Fruit fly (Drosophila melanogaster): ENCODE measurements around the gene CG31038.

The CG31038 gene

DNA sequence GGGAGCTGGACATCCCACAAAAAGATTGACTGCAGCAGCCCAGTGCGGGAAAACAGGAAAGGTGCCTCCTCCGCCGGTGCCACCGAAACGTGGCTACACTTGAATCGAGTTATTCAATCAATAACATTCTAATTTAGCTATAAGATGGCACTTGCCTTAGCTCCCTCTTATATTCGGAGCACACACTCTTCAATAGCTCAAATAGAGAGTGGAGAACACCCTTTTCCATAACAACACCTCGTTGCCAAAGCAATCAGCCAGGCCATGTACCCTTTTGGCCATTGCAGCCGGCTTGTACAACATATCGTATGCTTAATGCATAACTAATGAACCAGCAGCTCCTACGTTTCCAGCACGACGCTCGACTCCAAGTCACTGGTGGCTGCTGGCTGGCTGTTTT lies 39.1 kb upstream of the CG31038 start:
- TF ChIP-seq CG4496 (GFP tag; IDR thresholded peaks at IDR 0.05): peak; percentile 38; the same call in 1 of the 3 replicates
- TF ChIP-seq fd96Ca (GFP tag; IDR thresholded peaks at IDR 0.05): peak; percentile 60
- TF ChIP-seq CG8301 (tag; optimal IDR thresholded peaks at IDR 0.05): peak; percentile 30
- TF ChIP-seq CG32121 (GFP tag; IDR thresholded peaks at IDR 0.05): peak; percentile 46; the same call in 1 of the 2 replicates
- no peak for TF ChIP-seq CG8159 (tag; optimal IDR thresholded peaks at IDR 0.05)
- no peak for TF ChIP-seq CG34367 (tag; optimal IDR thresholded peaks at IDR 0.05)
- 0 out of 2 replicates have a peak, but pooled peaks have one; percentile 33 for TF ChIP-seq Ets98B (GFP tag; IDR thresholded peaks at IDR 0.05)
- TF ChIP-seq CG14655 (GFP tag; optimal IDR thresholded peaks at IDR 0.05): peak; percentile 49

DNA sequence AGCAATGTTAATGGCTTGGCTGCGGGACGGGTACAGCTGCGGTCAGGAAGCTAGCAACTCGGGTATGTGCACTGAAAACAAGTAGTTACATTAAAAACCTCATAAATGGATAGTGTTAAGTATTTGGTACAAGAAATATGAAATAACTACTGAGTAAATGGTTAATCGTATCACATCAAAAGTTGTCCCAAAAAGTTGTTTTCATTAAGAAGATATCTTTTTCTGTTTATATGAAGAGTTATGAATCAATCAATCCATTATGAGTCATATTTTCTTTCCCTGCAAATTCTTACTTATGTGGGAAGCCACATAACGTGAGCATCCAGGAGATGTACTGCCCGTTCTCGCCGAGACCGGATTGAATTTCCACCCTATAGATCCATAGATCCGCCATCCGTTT lies 38.1 kb upstream of the CG31038 start:
- TF ChIP-seq CG17806 (tag; optimal IDR thresholded peaks at IDR 0.05) (peak; percentile 22), Ets98B (GFP tag; IDR thresholded peaks at IDR 0.05) (no peak), CG32121 (GFP tag; IDR thresholded peaks at IDR 0.05) (no peak), D1 (tag; optimal IDR thresholded peaks at IDR 0.05) (no peak), Pif1B (GFP tag; optimal IDR thresholded peaks at IDR 0.05) (no peak), rn (GFP tag; IDR thresholded peaks at IDR 0.05) (no peak), CG8159 (tag; optimal IDR thresholded peaks at IDR 0.05) (peak; percentile 40), fd96Ca (GFP tag; IDR thresholded peaks at IDR 0.05) (no peak), Snoo (tag; optimal IDR thresholded peaks at IDR 0.05) (no peak), Pif1A (GFP tag; optimal IDR thresholded peaks at IDR 0.05) (peak; percentile 9), CG9948 (tag; optimal IDR thresholded peaks at IDR 0.05) (peak; percentile 31), CG13204 (GFP tag; optimal IDR thresholded peaks at IDR 0.05) (no peak), CG12605 (GFP tag; IDR thresholded peaks at IDR 0.05) (no peak), gl (tag; optimal IDR thresholded peaks at IDR 0.05) (peak; percentile 20), CG34367 (tag; optimal IDR thresholded peaks at IDR 0.05) (peak; percentile 25), CG8301 (tag; optimal IDR thresholded peaks at IDR 0.05) (peak; percentile 46), CG4496 (GFP tag; IDR thresholded peaks at IDR 0.05) (no peak), CG14655 (GFP tag; optimal IDR thresholded peaks at IDR 0.05) (peak; percentile 69), EcR (GFP tag; optimal IDR thresholded peaks at IDR 0.05) (no peak), CG10348 (GFP tag; IDR thresholded peaks at IDR 0.05) (no peak), CG15710 (tag; optimal IDR thresholded peaks at IDR 0.05) (peak; percentile 12)

DNA sequence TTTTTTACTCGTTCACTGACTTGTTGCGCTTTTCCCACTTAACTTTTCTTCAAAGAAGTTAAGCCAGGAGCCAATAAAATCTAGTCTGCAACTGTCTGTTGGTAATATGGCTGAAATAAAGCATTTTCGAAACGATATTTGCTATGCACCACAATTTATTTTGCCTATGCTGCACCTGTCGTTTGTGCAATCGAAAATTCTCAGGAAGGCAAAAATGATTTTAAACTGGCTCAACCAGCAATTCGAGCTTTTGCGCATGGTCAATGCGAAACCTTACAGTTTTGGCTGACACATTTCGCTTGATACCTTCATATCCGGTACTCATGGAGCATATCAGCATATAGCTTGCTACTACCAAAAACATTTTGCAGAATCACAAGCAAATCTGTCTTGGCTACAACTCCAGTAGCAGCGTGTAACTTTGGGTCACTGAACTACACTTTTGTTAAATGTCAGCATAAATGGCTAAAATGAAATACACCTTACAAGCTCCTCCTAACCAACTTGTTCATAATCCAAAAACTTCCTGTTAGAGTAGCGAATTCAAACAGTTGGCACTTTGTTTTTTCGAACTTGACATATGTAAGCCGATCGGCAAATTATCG lies 37.0 kb upstream of the CG31038 start:
- TF ChIP-seq CG34367 (tag; optimal IDR thresholded peaks at IDR 0.05): no peak
- no peak for TF ChIP-seq CG15710 (tag; optimal IDR thresholded peaks at IDR 0.05)
- TF ChIP-seq Pif1B (GFP tag; optimal IDR thresholded peaks at IDR 0.05): no peak
- no peak for TF ChIP-seq CG8301 (tag; optimal IDR thresholded peaks at IDR 0.05)
- no peak for TF ChIP-seq rn (GFP tag; IDR thresholded peaks at IDR 0.05)
- no peak for TF ChIP-seq D1 (tag; optimal IDR thresholded peaks at IDR 0.05)
- no peak for TF ChIP-seq gl (tag; optimal IDR thresholded peaks at IDR 0.05)
- TF ChIP-seq CG9948 (tag; optimal IDR thresholded peaks at IDR 0.05): no peak
- no peak for TF ChIP-seq Pif1A (GFP tag; optimal IDR thresholded peaks at IDR 0.05)
- no peak for TF ChIP-seq CG14655 (GFP tag; optimal IDR thresholded peaks at IDR 0.05)
- no peak for TF ChIP-seq EcR (GFP tag; optimal IDR thresholded peaks at IDR 0.05)
- no peak for TF ChIP-seq fd96Ca (GFP tag; IDR thresholded peaks at IDR 0.05)
- no peak for TF ChIP-seq CG17806 (tag; optimal IDR thresholded peaks at IDR 0.05)
- no peak for TF ChIP-seq Ets98B (GFP tag; IDR thresholded peaks at IDR 0.05)
- TF ChIP-seq CG13204 (GFP tag; optimal IDR thresholded peaks at IDR 0.05): no peak
- no peak for TF ChIP-seq Snoo (tag; optimal IDR thresholded peaks at IDR 0.05)
- TF ChIP-seq CG12605 (GFP tag; IDR thresholded peaks at IDR 0.05): no peak

DNA sequence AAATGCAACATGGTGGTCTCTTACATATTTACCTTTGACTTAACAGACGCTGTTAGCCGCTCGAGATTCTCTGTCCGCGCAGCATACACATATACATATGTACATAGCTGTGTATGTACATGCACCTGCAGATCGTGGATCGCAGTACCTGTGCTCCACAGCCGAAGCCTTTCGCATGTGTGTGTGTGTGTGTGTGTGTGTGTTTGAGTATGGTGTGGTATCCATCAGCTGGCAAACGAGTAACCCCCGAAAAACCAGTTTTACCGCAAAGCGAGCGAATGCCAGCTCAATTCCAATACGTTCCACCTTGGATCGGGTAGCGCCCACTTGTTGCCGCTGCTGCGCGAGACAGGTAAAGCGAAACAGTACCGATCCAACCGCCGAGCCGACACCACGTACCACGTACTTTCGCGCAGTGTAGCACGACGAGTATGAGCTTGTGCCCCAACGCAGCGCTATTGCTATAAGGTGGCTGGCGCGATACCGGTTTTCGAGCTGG lies 35.5 kb upstream of the CG31038 start, which contains the start of gene Cad99C:
TSS of gene Cad99C (plus strand) at position 365 of the 499 bp plus-strand sequence.
- TF ChIP-seq EcR (GFP tag; optimal IDR thresholded peaks at IDR 0.05) (peak; percentile 61), fd96Ca (GFP tag; IDR thresholded peaks at IDR 0.05) (no peak), CG17806 (tag; optimal IDR thresholded peaks at IDR 0.05) (no peak), CG12605 (GFP tag; IDR thresholded peaks at IDR 0.05) (peak; percentile 55; the same call in 1 of the 2 replicates), D1 (tag; optimal IDR thresholded peaks at IDR 0.05) (no peak), Snoo (tag; optimal IDR thresholded peaks at IDR 0.05) (peak; percentile 11), CG32121 (GFP tag; IDR thresholded peaks at IDR 0.05) (0 out of 2 replicates have a peak, but pooled peaks have one; percentile 46), CG13204 (GFP tag; optimal IDR thresholded peaks at IDR 0.05) (peak; percentile 18), Ets98B (GFP tag; IDR thresholded peaks at IDR 0.05) (peak; percentile 52)

DNA sequence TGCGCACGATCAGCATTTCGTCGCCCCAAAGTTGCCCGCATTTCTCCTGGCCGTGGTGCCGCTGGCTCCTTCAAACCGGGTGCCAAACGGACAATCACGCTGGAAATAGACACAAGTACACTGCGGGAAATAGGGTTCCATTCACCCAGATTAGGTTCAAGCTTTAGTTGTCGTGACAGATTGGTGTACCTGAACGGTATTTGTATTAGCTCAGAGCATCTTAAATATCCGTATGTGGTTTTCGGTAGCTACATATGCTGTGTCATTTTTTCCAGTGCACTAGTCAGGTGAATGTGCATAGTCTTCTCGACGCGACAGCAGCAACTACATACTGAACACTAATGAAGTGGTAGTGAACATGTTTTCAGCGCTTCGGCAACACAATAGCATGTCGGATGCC lies 29.7 kb upstream of the CG31038 start:
- TF ChIP-seq CG8301 (tag; optimal IDR thresholded peaks at IDR 0.05) (peak; percentile 83), rn (GFP tag; IDR thresholded peaks at IDR 0.05) (peak; percentile 65), CG14655 (GFP tag; optimal IDR thresholded peaks at IDR 0.05) (no peak), Snoo (tag; optimal IDR thresholded peaks at IDR 0.05) (no peak), Pif1B (GFP tag; optimal IDR thresholded peaks at IDR 0.05) (peak; percentile 68), Pif1A (GFP tag; optimal IDR thresholded peaks at IDR 0.05) (no peak), CG17806 (tag; optimal IDR thresholded peaks at IDR 0.05) (peak; percentile 49), EcR (GFP tag; optimal IDR thresholded peaks at IDR 0.05) (no peak), CG10348 (GFP tag; IDR thresholded peaks at IDR 0.05) (peak; percentile 64), CG32121 (GFP tag; IDR thresholded peaks at IDR 0.05) (peak; percentile 80), fd96Ca (GFP tag; IDR thresholded peaks at IDR 0.05) (peak; percentile 94), CG12605 (GFP tag; IDR thresholded peaks at IDR 0.05) (peak; percentile 84), D1 (tag; optimal IDR thresholded peaks at IDR 0.05) (no peak), CG8159 (tag; optimal IDR thresholded peaks at IDR 0.05) (no peak), CG34367 (tag; optimal IDR thresholded peaks at IDR 0.05) (peak; percentile 70), Ets98B (GFP tag; IDR thresholded peaks at IDR 0.05) (peak; percentile 93), CG9948 (tag; optimal IDR thresholded peaks at IDR 0.05) (peak; percentile 51), CG4496 (GFP tag; IDR thresholded peaks at IDR 0.05) (peak; percentile 90), CG15710 (tag; optimal IDR thresholded peaks at IDR 0.05) (peak; percentile 69), CG13204 (GFP tag; optimal IDR thresholded peaks at IDR 0.05) (no peak), gl (tag; optimal IDR thresholded peaks at IDR 0.05) (no peak)
